In the genomic region with DNA sequence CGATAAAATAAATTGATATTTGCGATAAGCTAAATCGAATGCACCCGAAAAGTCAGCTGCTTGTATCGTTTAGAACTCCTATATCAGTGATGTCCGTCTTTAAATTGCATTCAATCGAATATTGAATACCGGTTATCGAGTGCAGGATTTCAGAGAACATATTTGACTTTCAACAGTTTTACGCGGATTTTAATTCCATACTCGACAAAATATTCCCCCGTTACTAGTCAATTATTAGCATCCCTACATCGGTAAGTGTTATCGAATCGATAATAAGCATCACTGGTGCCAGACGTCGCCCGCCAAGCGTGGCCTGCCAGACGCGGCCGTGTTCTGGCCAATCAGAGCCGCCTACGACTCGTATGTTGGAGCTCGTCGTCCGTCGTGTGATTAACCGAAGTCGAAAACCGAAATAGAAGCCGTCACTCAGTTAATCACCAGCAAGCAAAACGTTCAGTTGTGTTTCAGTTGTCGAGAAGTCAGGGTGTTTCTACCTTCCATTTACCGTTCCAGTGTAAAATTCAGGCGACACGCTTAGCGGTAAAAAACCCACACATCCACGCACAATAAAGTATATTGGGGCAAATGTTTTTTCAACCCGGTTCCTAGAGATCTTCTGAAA, we compare ENCODE assay signal across 1 fruit fly cellular context.
TF ChIP-seq lines count a peak whose summit lies in the region.

Gene ctp (plus strand): TSS at position 23 of the 622 bp plus-strand sequence.

TF ChIP-seq in whole organism, embryonic, 481 proteins besides CTCF, POLR2A, EP300 and RAD21 (continued from another document and continues in another):
- TF ChIP-seq CG16813 (GFP tag; IDR thresholded peaks at IDR 0.05; lab: Robert Waterston, UW; ENCODE audit: partially characterized antibody) = peak; percentile 76
- TF ChIP-seq CG3407 (GFP tag; optimal IDR thresholded peaks at IDR 0.05; lab: Kevin White, UChicago) = no peak
- peak; percentile 78 for TF ChIP-seq CG34376 (GFP tag; optimal IDR thresholded peaks at IDR 0.05; lab: Kevin White, UChicago)
- TF ChIP-seq hb (GFP tag; IDR thresholded peaks at IDR 0.05; lab: Robert Waterston, UW; ENCODE audit: partially characterized antibody) = peak; percentile 69; the same call in 1 of the 3 replicates
- no peak for TF ChIP-seq CG15479 (GFP tag; optimal IDR thresholded peaks at IDR 0.05; lab: Kevin White, UChicago)
- TF ChIP-seq CG13624 (GFP tag; optimal IDR thresholded peaks at IDR 0.05; lab: Kevin White, UChicago) = peak; percentile 51
- TF ChIP-seq CG12942 (GFP tag; optimal IDR thresholded peaks at IDR 0.05; lab: Kevin White, UChicago) = no peak
- peak; percentile 48 for TF ChIP-seq CG2712 (tag; optimal IDR thresholded peaks at IDR 0.05; lab: Kevin White, UChicago)
- TF ChIP-seq CG10654 (GFP tag; optimal IDR thresholded peaks at IDR 0.05; lab: Kevin White, UChicago) = no peak
- TF ChIP-seq zf30C (GFP tag; optimal IDR thresholded peaks at IDR 0.05; lab: Kevin White, UChicago) = peak; percentile 36
- TF ChIP-seq Meics (GFP tag; optimal IDR thresholded peaks at IDR 0.05; lab: Kevin White, UChicago) = peak; percentile 59
- TF ChIP-seq Dek (tag; optimal IDR thresholded peaks at IDR 0.05; lab: Kevin White, UChicago) = no peak
- peak; percentile 12 for TF ChIP-seq ash1 (GFP tag; optimal IDR thresholded peaks at IDR 0.05; lab: Kevin White, UChicago)
- TF ChIP-seq gcm (GFP tag; optimal IDR thresholded peaks at IDR 0.05; lab: Kevin White, UChicago) = peak; percentile 31
- no peak for TF ChIP-seq wek (GFP tag; optimal IDR thresholded peaks at IDR 0.05; lab: Kevin White, UChicago)
- no peak; the same call in 2 of the 3 replicates for TF ChIP-seq CG14050 (GFP tag; IDR thresholded peaks at IDR 0.05; lab: Robert Waterston, UW)
- peak; percentile 35 for TF ChIP-seq unpg (GFP tag; optimal IDR thresholded peaks at IDR 0.05; lab: Kevin White, UChicago)
- peak; percentile 45; the same call in 1 of the 2 replicates for TF ChIP-seq Adf1 (GFP tag; IDR thresholded peaks at IDR 0.05; lab: Robert Waterston, UW)
- no peak for TF ChIP-seq CG3065 (GFP tag; optimal IDR thresholded peaks at IDR 0.05; lab: Kevin White, UChicago)
- TF ChIP-seq CG8924 (tag; optimal IDR thresholded peaks at IDR 0.05; lab: Kevin White, UChicago) = peak; percentile 50
- TF ChIP-seq CG3847 (GFP tag; IDR thresholded peaks at IDR 0.05; lab: Robert Waterston, UW) = no peak; the same call in 1 of the 2 replicates
- no peak for TF ChIP-seq Mes4 (GFP tag; optimal IDR thresholded peaks at IDR 0.05; lab: Kevin White, UChicago)
- no peak for TF ChIP-seq CG17912 (GFP tag; optimal IDR thresholded peaks at IDR 0.05; lab: Kevin White, UChicago)
- no peak for TF ChIP-seq Spps (tag; optimal IDR thresholded peaks at IDR 0.05; lab: Kevin White, UChicago)
- 0 out of 2 replicates have a peak, but pooled peaks have one; percentile 74 for TF ChIP-seq rib (GFP tag; IDR thresholded peaks at IDR 0.05; lab: Robert Waterston, UW)
- TF ChIP-seq CG14014 (GFP tag; IDR thresholded peaks at IDR 0.05; lab: Robert Waterston, UW) = peak; percentile 55; the same call in 1 of the 2 replicates
- peak; percentile 64 for TF ChIP-seq mirr (GFP tag; optimal IDR thresholded peaks at IDR 0.05; lab: Kevin White, UChicago)
- TF ChIP-seq Poxn (GFP tag; IDR thresholded peaks at IDR 0.05; lab: Robert Waterston, UW) = no peak
- no peak for TF ChIP-seq Awh (GFP tag; IDR thresholded peaks at IDR 0.05; lab: Robert Waterston, UW)
- TF ChIP-seq ci (GFP tag; IDR thresholded peaks at IDR 0.05; lab: Robert Waterston, UW) = peak; percentile 69; the same call in 2 of the 3 replicates
- TF ChIP-seq en (GFP tag; optimal IDR thresholded peaks at IDR 0.05; lab: Kevin White, UChicago) = no peak
- TF ChIP-seq pzg (GFP tag; optimal IDR thresholded peaks at IDR 0.05; lab: Kevin White, UChicago) = peak; percentile 70
- TF ChIP-seq al (GFP tag; IDR thresholded peaks at IDR 0.05; lab: Robert Waterston, UW) = peak; percentile 30; the same call in 1 of the 2 replicates
- no peak for TF ChIP-seq emc (GFP tag; optimal IDR thresholded peaks at IDR 0.05; lab: Kevin White, UChicago)
- no peak; the same call in 1 of the 2 replicates for TF ChIP-seq CG14441 (GFP tag; IDR thresholded peaks at IDR 0.05; lab: Robert Waterston, UW)
- peak; percentile 32 for TF ChIP-seq CG17359 (tag; optimal IDR thresholded peaks at IDR 0.05; lab: Kevin White, UChicago)
- 0 out of 2 replicates have a peak, but pooled peaks have one; percentile 23 for TF ChIP-seq CG2129 (GFP tag; IDR thresholded peaks at IDR 0.05; lab: Robert Waterston, UW; ENCODE audit: partially characterized antibody)
- no peak for TF ChIP-seq Gsc (GFP tag; IDR thresholded peaks at IDR 0.05; lab: Robert Waterston, UW)
- TF ChIP-seq CG12236 (GFP tag; optimal IDR thresholded peaks at IDR 0.05; lab: Kevin White, UChicago) = no peak
- no peak for TF ChIP-seq CG11723 (GFP tag; optimal IDR thresholded peaks at IDR 0.05; lab: Kevin White, UChicago)
- TF ChIP-seq Xbp1 (GFP tag; optimal IDR thresholded peaks at IDR 0.05; lab: Kevin White, UChicago) = peak; percentile 55
- TF ChIP-seq nerfin-1 (tag; optimal IDR thresholded peaks at IDR 0.05; lab: Kevin White, UChicago) = peak; percentile 30
- TF ChIP-seq Pdp1 (GFP tag; optimal IDR thresholded peaks at IDR 0.05; lab: Kevin White, UChicago) = peak; percentile 48 to 61
- TF ChIP-seq kni (GFP tag; optimal IDR thresholded peaks at IDR 0.05; lab: Kevin White, UChicago) = peak; percentile 53
- peak; percentile 9 for TF ChIP-seq tx (GFP tag; optimal IDR thresholded peaks at IDR 0.05; lab: Kevin White, UChicago)
- no peak for TF ChIP-seq CG14965 (GFP tag; optimal IDR thresholded peaks at IDR 0.05; lab: Kevin White, UChicago; ENCODE audit: borderline replicate concordance)
- TF ChIP-seq Nf-YC (tag; optimal IDR thresholded peaks at IDR 0.05; lab: Kevin White, UChicago) = peak; percentile 100
- no peak for TF ChIP-seq CG5245 (GFP tag; optimal IDR thresholded peaks at IDR 0.05; lab: Kevin White, UChicago)
- TF ChIP-seq CG10274 (GFP tag; optimal IDR thresholded peaks at IDR 0.05; lab: Kevin White, UChicago) = no peak
- TF ChIP-seq CG12744 (GFP tag; optimal IDR thresholded peaks at IDR 0.05; lab: Kevin White, UChicago) = no peak
- TF ChIP-seq sqz (GFP tag; optimal IDR thresholded peaks at IDR 0.05; lab: Kevin White, UChicago) = peak; percentile 70
- no peak for TF ChIP-seq ato (GFP tag; IDR thresholded peaks at IDR 0.05; lab: Robert Waterston, UW; ENCODE audit: partially characterized antibody)
- TF ChIP-seq Dad (GFP tag; optimal IDR thresholded peaks at IDR 0.05; lab: Kevin White, UChicago) = no peak
- TF ChIP-seq CG18619 (GFP tag; optimal IDR thresholded peaks at IDR 0.05; lab: Kevin White, UChicago) = no peak
- TF ChIP-seq HLH4C (GFP tag; IDR thresholded peaks at IDR 0.05; lab: Robert Waterston, UW; ENCODE audit: partially characterized antibody) = peak; percentile 83
- peak; percentile 14 for TF ChIP-seq NfI (GFP tag; optimal IDR thresholded peaks at IDR 0.05; lab: Kevin White, UChicago)
- no peak for TF ChIP-seq Oaz (GFP tag; IDR thresholded peaks at IDR 0.05; lab: Robert Waterston, UW)
- peak; percentile 42 for TF ChIP-seq nau (GFP tag; optimal IDR thresholded peaks at IDR 0.05; lab: Kevin White, UChicago)
- peak; percentile 56 for TF ChIP-seq HmgZ (tag; optimal IDR thresholded peaks at IDR 0.05; lab: Kevin White, UChicago)
- TF ChIP-seq Nf-YA (GFP tag; IDR thresholded peaks at IDR 0.05; lab: Robert Waterston, UW) = peak; percentile 88
- TF ChIP-seq E2f1 (GFP tag; IDR thresholded peaks at IDR 0.05; lab: Robert Waterston, UW) = no peak
- TF ChIP-seq trh (GFP tag; optimal IDR thresholded peaks at IDR 0.05; lab: Kevin White, UChicago) = no peak
- TF ChIP-seq CG18764 (GFP tag; optimal IDR thresholded peaks at IDR 0.05; lab: Kevin White, UChicago) = no peak
- TF ChIP-seq her (GFP tag; optimal IDR thresholded peaks at IDR 0.05; lab: Kevin White, UChicago) = peak; percentile 70
- TF ChIP-seq Chrac-16 (GFP tag; optimal IDR thresholded peaks at IDR 0.05; lab: Kevin White, UChicago) = peak; percentile 53
- no peak for TF ChIP-seq CG1832 (GFP tag; optimal IDR thresholded peaks at IDR 0.05; lab: Kevin White, UChicago)
- no peak for TF ChIP-seq CG12071 (GFP tag; optimal IDR thresholded peaks at IDR 0.05; lab: Kevin White, UChicago)
- peak; percentile 26; the same call in 2 of the 3 replicates for TF ChIP-seq tgo (GFP tag; IDR thresholded peaks at IDR 0.05; lab: Robert Waterston, UW)
- peak; percentile 71 for TF ChIP-seq sna (GFP tag; IDR thresholded peaks at IDR 0.05; lab: Robert Waterston, UW; ENCODE audit: partially characterized antibody)
- TF ChIP-seq stc (GFP tag; IDR thresholded peaks at IDR 0.05; lab: Robert Waterston, UW) = no peak; the same call in 1 of the 2 replicates
- TF ChIP-seq tin (GFP tag; optimal IDR thresholded peaks at IDR 0.05; lab: Kevin White, UChicago) = peak; percentile 14
- TF ChIP-seq sr (GFP tag; IDR thresholded peaks at IDR 0.05; lab: Robert Waterston, UW) = no peak; the same call in 2 of the 3 replicates
- TF ChIP-seq vfl (GFP tag; optimal IDR thresholded peaks at IDR 0.05; lab: Kevin White, UChicago) = peak; percentile 40
- TF ChIP-seq jing (GFP tag; optimal IDR thresholded peaks at IDR 0.05; lab: Kevin White, UChicago) = no peak
- no peak for TF ChIP-seq CG1792 (GFP tag; optimal IDR thresholded peaks at IDR 0.05; lab: Kevin White, UChicago)
- peak; percentile 30 for TF ChIP-seq CG7786 (GFP tag; optimal IDR thresholded peaks at IDR 0.05; lab: Kevin White, UChicago)
- peak; percentile 62 for TF ChIP-seq CG30403 (GFP tag; optimal IDR thresholded peaks at IDR 0.05; lab: Kevin White, UChicago)
- TF ChIP-seq so (GFP tag; IDR thresholded peaks at IDR 0.05; lab: Robert Waterston, UW) = 0 out of 3 replicates have a peak, but pooled peaks have one; percentile 38
- peak; percentile 98 for TF ChIP-seq CG11560 (tag; IDR thresholded peaks at IDR 0.05; lab: Robert Waterston, UW)
- TF ChIP-seq salm (tag; optimal IDR thresholded peaks at IDR 0.05; lab: Kevin White, UChicago) = no peak
- TF ChIP-seq CG10565 (GFP tag; optimal IDR thresholded peaks at IDR 0.05; lab: Kevin White, UChicago) = no peak
- no peak for TF ChIP-seq Fer2 (tag; optimal IDR thresholded peaks at IDR 0.05; lab: Kevin White, UChicago)
- TF ChIP-seq CG6272 (GFP tag; IDR thresholded peaks at IDR 0.05; lab: Robert Waterston, UW) = 0 out of 2 replicates have a peak, but pooled peaks have one; percentile 25
- TF ChIP-seq CG15073 (GFP tag; optimal IDR thresholded peaks at IDR 0.05; lab: Kevin White, UChicago) = no peak
- TF ChIP-seq BEAF-32 (GFP tag; optimal IDR thresholded peaks at IDR 0.05; lab: Kevin White, UChicago) = peak; percentile 60
- peak; percentile 95 for TF ChIP-seq CG8290 (GFP tag; optimal IDR thresholded peaks at IDR 0.05; lab: Kevin White, UChicago)
- peak; percentile 90 to 93 for TF ChIP-seq CG8290 (tag; optimal IDR thresholded peaks at IDR 0.05; lab: Kevin White, UChicago)
- peak; percentile 23 for TF ChIP-seq CG33213 (GFP tag; optimal IDR thresholded peaks at IDR 0.05; lab: Kevin White, UChicago)
- no peak for TF ChIP-seq yki (optimal IDR thresholded peaks at IDR 0.05; lab: Kevin White, UChicago)
- TF ChIP-seq CG10979 (tag; optimal IDR thresholded peaks at IDR 0.05; lab: Kevin White, UChicago) = peak; percentile 28
- peak; percentile 87 for TF ChIP-seq row (GFP tag; IDR thresholded peaks at IDR 0.05; lab: Robert Waterston, UW)
- TF ChIP-seq ftz-f1 (GFP tag; optimal IDR thresholded peaks at IDR 0.05; lab: Kevin White, UChicago) = peak; percentile 14
- peak; percentile 65 for TF ChIP-seq lab (GFP tag; optimal IDR thresholded peaks at IDR 0.05; lab: Kevin White, UChicago)
- TF ChIP-seq slp2 (GFP tag; optimal IDR thresholded peaks at IDR 0.05; lab: Kevin White, UChicago) = peak; percentile 5
- no peak for TF ChIP-seq bigmax (GFP tag; optimal IDR thresholded peaks at IDR 0.05; lab: Kevin White, UChicago)
- peak; percentile 76 for TF ChIP-seq CG13287 (GFP tag; IDR thresholded peaks at IDR 0.05; lab: Robert Waterston, UW; ENCODE audit: partially characterized antibody)
- TF ChIP-seq da (GFP tag; optimal IDR thresholded peaks at IDR 0.05; lab: Kevin White, UChicago) = no peak
- 0 out of 2 replicates have a peak, but pooled peaks have one; percentile 4 for TF ChIP-seq ranshi (GFP tag; IDR thresholded peaks at IDR 0.05; lab: Robert Waterston, UW)
- TF ChIP-seq Oli (tag; optimal IDR thresholded peaks at IDR 0.05; lab: Kevin White, UChicago) = peak; percentile 30
- TF ChIP-seq CG7372 (GFP tag; IDR thresholded peaks at IDR 0.05; lab: Robert Waterston, UW) = no peak
- TF ChIP-seq bbx (GFP tag; IDR thresholded peaks at IDR 0.05; lab: Robert Waterston, UW; ENCODE audit: partially characterized antibody) = peak; percentile 58
- TF ChIP-seq cad (GFP tag; optimal IDR thresholded peaks at IDR 0.05; lab: Kevin White, UChicago) = no peak
- TF ChIP-seq CG17829 (tag; optimal IDR thresholded peaks at IDR 0.05; lab: Kevin White, UChicago) = peak; percentile 56
- peak; percentile 52 for TF ChIP-seq scrt (GFP tag; optimal IDR thresholded peaks at IDR 0.05; lab: Kevin White, UChicago)
- TF ChIP-seq mld (GFP tag; IDR thresholded peaks at IDR 0.05; lab: Robert Waterston, UW; ENCODE audit: partially characterized antibody) = peak; percentile 61; the same call in 1 of the 3 replicates
- no peak for TF ChIP-seq Max (GFP tag; optimal IDR thresholded peaks at IDR 0.05; lab: Kevin White, UChicago)
- TF ChIP-seq vvl (GFP tag; IDR thresholded peaks at IDR 0.05; lab: Robert Waterston, UW) = no peak; the same call in none of the 2 replicates
- no peak for TF ChIP-seq prd (optimal IDR thresholded peaks at IDR 0.05; lab: Kevin White, UChicago)
- TF ChIP-seq prd (GFP tag; IDR thresholded peaks at IDR 0.05; lab: Robert Waterston, UW) = peak; percentile 64
- TF ChIP-seq CG12219 (GFP tag; optimal IDR thresholded peaks at IDR 0.05; lab: Kevin White, UChicago) = no peak
- TF ChIP-seq CG12391 (tag; optimal IDR thresholded peaks at IDR 0.05; lab: Kevin White, UChicago) = peak; percentile 54
- TF ChIP-seq CG8281 (tag; optimal IDR thresholded peaks at IDR 0.05; lab: Kevin White, UChicago) = no peak
- peak; percentile 40 for TF ChIP-seq CG15269 (tag; optimal IDR thresholded peaks at IDR 0.05; lab: Kevin White, UChicago)
- peak; percentile 34 for TF ChIP-seq CG8388 (GFP tag; optimal IDR thresholded peaks at IDR 0.05; lab: Kevin White, UChicago)
- no peak for TF ChIP-seq CG17802 (tag; optimal IDR thresholded peaks at IDR 0.05; lab: Kevin White, UChicago)
- peak; percentile 37 for TF ChIP-seq p53 (GFP tag; optimal IDR thresholded peaks at IDR 0.05; lab: Kevin White, UChicago)
- TF ChIP-seq CG11696 (GFP tag; IDR thresholded peaks at IDR 0.05; lab: Robert Waterston, UW) = no peak
- TF ChIP-seq CG13775 (GFP tag; optimal IDR thresholded peaks at IDR 0.05; lab: Kevin White, UChicago) = peak; percentile 44
- TF ChIP-seq slou (GFP tag; optimal IDR thresholded peaks at IDR 0.05; lab: Kevin White, UChicago) = no peak
- peak; percentile 10 for TF ChIP-seq CG7928 (GFP tag; optimal IDR thresholded peaks at IDR 0.05; lab: Kevin White, UChicago)
- peak; percentile 52 for TF ChIP-seq CG6854 (GFP tag; optimal IDR thresholded peaks at IDR 0.05; lab: Kevin White, UChicago)
